Worm (Caenorhabditis elegans): ENCODE measurements around the gene aagr-1.

Gene aagr-1

ce11 chrIV:8379278-8379677 lies 13.0 kb downstream of the aagr-1 start, which contains the start of gene nap-1 (continued):
- TF ChIP-seq attf-5 (GFP tag; optimal IDR thresholded peaks at IDR 0.05) (peak; percentile 75), F23B12.7 (tag; optimal IDR thresholded peaks at IDR 0.05; ENCODE audit: insufficient read depth) (peak; percentile 40), nhr-80 (tag; optimal IDR thresholded peaks at IDR 0.05) (peak; percentile 58), cebp-1 (GFP tag; IDR thresholded peaks at IDR 0.05) (peak; percentile 63; the same call in 1 of the 2 replicates), cebp-1 (tag; optimal IDR thresholded peaks at IDR 0.05) (peak; percentile 75), dpl-1 (GFP tag; optimal IDR thresholded peaks at IDR 0.05) (peak; percentile 6), lin-54 (GFP tag; optimal IDR thresholded peaks at IDR 0.05) (peak; percentile 26), mxl-1 (tag; optimal IDR thresholded peaks at IDR 0.05) (no peak), snpc-1.3 (tag; optimal IDR thresholded peaks at IDR 0.05; ENCODE audit: insufficient read depth) (peak; percentile 6), bed-2 (GFP tag; IDR thresholded peaks at IDR 0.05) (no peak)

- TF ChIP-seq lag-1 (GFP tag; IDR thresholded peaks at IDR 0.05) (no peak), C17E4.6 (GFP tag; IDR thresholded peaks at IDR 0.05) (no peak), ets-4 (GFP tag; optimal IDR thresholded peaks at IDR 0.05) (no peak), attf-6 (GFP tag; IDR thresholded peaks at IDR 0.05) (no peak), ztf-18 (tag; optimal IDR thresholded peaks at IDR 0.05) (no peak), lin-40 (tag; optimal IDR thresholded peaks at IDR 0.05) (no peak), F10E7.11 (tag; optimal IDR thresholded peaks at IDR 0.05) (no peak), B0261.1 (tag; optimal IDR thresholded peaks at IDR 0.05) (no peak)
These were observed 13.4 kb downstream of the aagr-1 start, which contains the start of gene praf-3 for ce11 chrIV:8379683-8380082. Gene praf-3, plus strand, starts transcription at chrIV:8379983.

ce11 chrIV:8380266-8380850 lies 14.0 kb downstream of the aagr-1 start:
- TF ChIP-seq tbp1 (GFP tag; optimal IDR thresholded peaks at IDR 0.05) (peak; percentile 24), nhr-80 (tag; optimal IDR thresholded peaks at IDR 0.05) (peak; percentile 93), B0035.1 (tag; optimal IDR thresholded peaks at IDR 0.05) (no peak), unc-62 (GFP tag; optimal IDR thresholded peaks at IDR 0.05) (peak; percentile 54), nhr-120 (GFP tag; IDR thresholded peaks at IDR 0.05) (no peak), let-607 (tag; optimal IDR thresholded peaks at IDR 0.05) (peak in 1 of 2 experiments; percentile 40)

- TF ChIP-seq snpc-3.4 (tag; optimal IDR thresholded peaks at IDR 0.05) (no peak), ama-1 (optimal IDR thresholded peaks at IDR 0.05) (no peak), ama-1 (GFP tag; optimal IDR thresholded peaks at IDR 0.05) (no peak), cebp-1 (GFP tag; IDR thresholded peaks at IDR 0.05) (no peak), cebp-1 (tag; optimal IDR thresholded peaks at IDR 0.05) (no peak)
These were observed 16.4 kb downstream of the aagr-1 start, which contains the start of gene D2096.9 for ce11 chrIV:8382695-8383094. Gene D2096.9, minus strand, starts transcription at chrIV:8382795.

- TF ChIP-seq F23B12.7 (tag; optimal IDR thresholded peaks at IDR 0.05; ENCODE audit: insufficient read depth), result no peak
These were observed 18.4 kb downstream of the aagr-1 start for ce11 chrIV:8384737-8385136.

ce11 chrIV:8385662-8386061 lies 19.3 kb downstream of the aagr-1 start:
- TF ChIP-seq snpc-1.3 (tag; optimal IDR thresholded peaks at IDR 0.05; ENCODE audit: insufficient read depth) (no peak), die-1 (tag; optimal IDR thresholded peaks at IDR 0.05) (no peak), B0261.1 (tag; optimal IDR thresholded peaks at IDR 0.05) (no peak), ceh-100 (GFP tag; IDR thresholded peaks at IDR 0.05) (no peak), ekl-4 (GFP tag; IDR thresholded peaks at IDR 0.05) (no peak), rpc-1 (optimal IDR thresholded peaks at IDR 0.05) (no peak), rpc-1 (tag; optimal IDR thresholded peaks at IDR 0.05) (no peak), K12H6.12 (tag; optimal IDR thresholded peaks at IDR 0.05) (no peak), ceh-40 (GFP tag; IDR thresholded peaks at IDR 0.05) (no peak), ZK185.1 (tag; optimal IDR thresholded peaks at IDR 0.05; ENCODE audit: poor library complexity, severe bottlenecking) (no peak), F22D6.2 (tag; optimal IDR thresholded peaks at IDR 0.05) (no peak), ztf-22 (GFP tag; optimal IDR thresholded peaks at IDR 0.05) (no peak), ceh-79 (tag; optimal IDR thresholded peaks at IDR 0.05) (no peak), tbp1 (GFP tag; optimal IDR thresholded peaks at IDR 0.05) (no peak), xnd-1 (tag; optimal IDR thresholded peaks at IDR 0.05) (no peak), hmg-1.2 (GFP tag; IDR thresholded peaks at IDR 0.05) (no peak), ztf-3 (GFP tag; optimal IDR thresholded peaks at IDR 0.05) (no peak)
